Fruit fly (Drosophila melanogaster) whole organism, prepupa: Measurements from ENCODE around the gene RhoGEF64C.

Experiments
- Blimp-1 ChIP-seq: fragments of 200-800 bp; sonication (Bioruptor generic); optimal IDR thresholded peaks from 3 replicates; lab custom pipeline; 2017; ENCODE audit warnings: missing biosample characterization, missing genetic modification characterization, mild to moderate bottlenecking, moderate library complexity, missing genetic modification reagents
- CG10631 ChIP-seq: fragments of 200-800 bp; sonication (Bioruptor generic); optimal IDR thresholded peaks from 2 replicates; lab custom pipeline; 2016; ENCODE audit warnings: missing biosample characterization, missing genetic modification characterization
- CG10669 ChIP-seq: fragments of 200-800 bp; sonication (Bioruptor generic); optimal IDR thresholded peaks from 3 replicates; lab custom pipeline; 2018; ENCODE audit warnings: missing biosample characterization, mild to moderate bottlenecking, missing genetic modification characterization, moderate library complexity
- CG11294 ChIP-seq: fragments of 200-800 bp; sonication (Bioruptor generic); IDR thresholded peaks from 2 replicates; pipeline ENCODE4 v1.3.6; 2022; ENCODE audit warnings: missing biosample characterization, missing genetic modification characterization
- CG11762 ChIP-seq: fragments of 200-800 bp; sonication (Bioruptor generic); optimal IDR thresholded peaks from 3 replicates; lab custom pipeline; 2016; ENCODE audit warnings: missing biosample characterization, missing genetic modification characterization; ENCODE audit not compliant: insufficient read depth
- CG15336 ChIP-seq: fragments of 200-800 bp; sonication (Bioruptor generic); IDR thresholded peaks from 2 replicates; pipeline ENCODE4 v1.3.6; 2022; ENCODE audit warnings: missing biosample characterization, missing genetic modification characterization
- CG1621 ChIP-seq: fragments of 200-800 bp; sonication (Bioruptor generic); optimal IDR thresholded peaks from 3 replicates; lab custom pipeline; 2018; ENCODE audit warnings: missing biosample characterization, mild to moderate bottlenecking, missing genetic modification characterization
- CG16779 ChIP-seq: fragments of 200-800 bp; sonication (Bioruptor generic); optimal IDR thresholded peaks from 3 replicates; lab custom pipeline; 2017; ENCODE audit warnings: missing biosample characterization, mild to moderate bottlenecking, missing genetic modification characterization
- CG31627 ChIP-seq: fragments of 200-800 bp; sonication (Bioruptor generic); optimal IDR thresholded peaks from 3 replicates; lab custom pipeline; 2016; ENCODE audit warnings: missing biosample characterization, missing genetic modification characterization
- CG32006 ChIP-seq: fragments of 200-800 bp; sonication (Bioruptor generic); optimal IDR thresholded peaks from 3 replicates; lab custom pipeline; 2017; ENCODE audit warnings: missing biosample characterization, mild to moderate bottlenecking, missing genetic modification characterization
- CG34406 ChIP-seq: fragments of 200-800 bp; sonication (Bioruptor generic); optimal IDR thresholded peaks from 3 replicates; lab custom pipeline; 2016; ENCODE audit warnings: missing biosample characterization, missing genetic modification characterization
- CG3919 ChIP-seq: fragments of 200-800 bp; sonication (Bioruptor generic); optimal IDR thresholded peaks from 3 replicates; lab custom pipeline; 2016; ENCODE audit warnings: missing biosample characterization, missing genetic modification characterization
- CG4318 ChIP-seq: fragments of 200-800 bp; sonication (Bioruptor generic); optimal IDR thresholded peaks from 3 replicates; lab custom pipeline; 2017; ENCODE audit warnings: missing biosample characterization, mild to moderate bottlenecking, missing genetic modification characterization
- CG6276 ChIP-seq: fragments of 200-800 bp; sonication (Bioruptor generic); optimal IDR thresholded peaks from 2 replicates; lab custom pipeline; 2017; ENCODE audit warnings: missing biosample characterization, mild to moderate bottlenecking, missing genetic modification characterization
- CG6792 ChIP-seq: fragments of 200-800 bp; sonication (Bioruptor generic); optimal IDR thresholded peaks from 3 replicates; lab custom pipeline; 2016; ENCODE audit warnings: missing biosample characterization, missing genetic modification characterization
- CG7368 ChIP-seq: fragments of 200-800 bp; sonication (Bioruptor generic); optimal IDR thresholded peaks from 3 replicates; lab custom pipeline; 2016; ENCODE audit warnings: missing biosample characterization, missing genetic modification characterization
- CG8119 ChIP-seq: fragments of 200-800 bp; sonication (Bioruptor generic); IDR thresholded peaks from 3 replicates; pipeline ENCODE4 v1.3.6; 2022; ENCODE audit warnings: missing biosample characterization, missing genetic modification characterization
- CG8319 ChIP-seq: fragments of 200-800 bp; sonication (Bioruptor generic); optimal IDR thresholded peaks from 3 replicates; lab custom pipeline; 2016; ENCODE audit warnings: missing biosample characterization, missing genetic modification characterization
- CG8632 ChIP-seq: fragments of 200-800 bp; sonication (Bioruptor generic); optimal IDR thresholded peaks from 3 replicates; lab custom pipeline; 2016; ENCODE audit warnings: missing biosample characterization, missing genetic modification characterization
- Eip75B ChIP-seq: fragments of 200-800 bp; sonication (Bioruptor generic); optimal IDR thresholded peaks from 3 replicates; lab custom pipeline; 2016; ENCODE audit warnings: missing biosample characterization, missing genetic modification characterization
- Eip78C ChIP-seq: fragments of 200-800 bp; sonication (Bioruptor generic); peaks from one replicate; lab custom pipeline; 2016; ENCODE audit warnings: missing biosample characterization, missing genetic modification characterization
- Eip93F ChIP-seq: fragments of 200-800 bp; sonication (Bioruptor generic); optimal IDR thresholded peaks from 2 replicates; lab custom pipeline; 2016; ENCODE audit warnings: missing biosample characterization, mild to moderate bottlenecking, missing genetic modification characterization
- Ets96B ChIP-seq: fragments of 200-800 bp; optimal IDR thresholded peaks from 2 replicates; lab custom pipeline; 2019; ENCODE audit warnings: missing biosample characterization, mild to moderate bottlenecking, missing genetic modification characterization, moderate library complexity
- Gug ChIP-seq: fragments of 200-800 bp; sonication (Bioruptor generic); IDR thresholded peaks from 2 replicates; pipeline ENCODE4 v1.3.6; 2022; ENCODE audit warnings: missing biosample characterization, missing genetic modification characterization
- Hr38 ChIP-seq: sonication (Bioruptor generic); optimal IDR thresholded peaks from 2 replicates; lab custom pipeline; 2016; ENCODE audit warnings: missing biosample characterization, missing genetic modification characterization
- Hr39 ChIP-seq: fragments of 200-800 bp; sonication (Bioruptor generic); optimal IDR thresholded peaks from 2 replicates; lab custom pipeline; 2016; ENCODE audit warnings: missing biosample characterization, missing genetic modification characterization
- Hr4 ChIP-seq: fragments of 200-800 bp; sonication (Bioruptor generic); optimal IDR thresholded peaks from 3 replicates; lab custom pipeline; 2016; ENCODE audit warnings: missing biosample characterization, missing genetic modification characterization
- Lpt ChIP-seq: fragments of 200-800 bp; sonication (Bioruptor generic); optimal IDR thresholded peaks from 3 replicates; lab custom pipeline; 2016; ENCODE audit warnings: missing biosample characterization, missing genetic modification characterization
- OdsH ChIP-seq: fragments of 200-800 bp; sonication (Bioruptor generic); optimal IDR thresholded peaks from 3 replicates; lab custom pipeline; 2016; ENCODE audit warnings: missing biosample characterization, missing genetic modification characterization
- Sox102F ChIP-seq: fragments of 200-800 bp; sonication (Bioruptor generic); optimal IDR thresholded peaks from 2 replicates; lab custom pipeline; 2016; ENCODE audit warnings: missing biosample characterization, mild to moderate bottlenecking, missing genetic modification characterization
- Sox15 ChIP-seq: fragments of 200-800 bp; sonication (Bioruptor generic); optimal IDR thresholded peaks from 3 replicates; lab custom pipeline; 2016; ENCODE audit warnings: missing biosample characterization, missing genetic modification characterization
- acj6 ChIP-seq: fragments of 200-800 bp; sonication (Bioruptor generic); optimal IDR thresholded peaks from 3 replicates; lab custom pipeline; 2016; ENCODE audit warnings: missing biosample characterization, missing genetic modification characterization
- cyc ChIP-seq: fragments of 200-800 bp; sonication (Bioruptor generic); optimal IDR thresholded peaks from 3 replicates; lab custom pipeline; 2016; ENCODE audit warnings: missing biosample characterization, missing genetic modification characterization
- dac ChIP-seq: fragments of 200-800 bp; sonication (Bioruptor generic); optimal IDR thresholded peaks from 2 replicates; lab custom pipeline; 2017; ENCODE audit warnings: missing biosample characterization, mild to moderate bottlenecking, missing genetic modification characterization
- eg ChIP-seq: fragments of 200-800 bp; sonication (Bioruptor generic); IDR thresholded peaks from 3 replicates; pipeline ENCODE4 v1.3.6; 2022; ENCODE audit warnings: missing biosample characterization, missing genetic modification characterization
- esn ChIP-seq: fragments of 200-800 bp; sonication (Bioruptor generic); optimal IDR thresholded peaks from 2 replicates; lab custom pipeline; 2016; ENCODE audit warnings: missing biosample characterization, mild to moderate bottlenecking, missing genetic modification characterization, moderate library complexity
- fd85E ChIP-seq: fragments of 200-800 bp; sonication (Bioruptor generic); optimal IDR thresholded peaks from 3 replicates; lab custom pipeline; 2016; ENCODE audit warnings: missing biosample characterization, missing genetic modification characterization
- fkh ChIP-seq: fragments of 200-800 bp; sonication (Bioruptor generic); optimal IDR thresholded peaks from 3 replicates; lab custom pipeline; 2017; ENCODE audit warnings: missing biosample characterization, mild to moderate bottlenecking, missing genetic modification characterization, moderate library complexity
- lz ChIP-seq: fragments of 200-800 bp; sonication (Bioruptor generic); optimal IDR thresholded peaks from 3 replicates; lab custom pipeline; 2016; ENCODE audit warnings: missing biosample characterization, missing genetic modification characterization
- net ChIP-seq: fragments of 200-800 bp; sonication (Bioruptor generic); optimal IDR thresholded peaks from 3 replicates; lab custom pipeline; 2016; ENCODE audit warnings: missing biosample characterization, missing genetic modification characterization
- pdm3 ChIP-seq: fragments of 200-800 bp; sonication (Bioruptor generic); optimal IDR thresholded peaks from 3 replicates; lab custom pipeline; 2016; ENCODE audit warnings: missing biosample characterization, missing genetic modification characterization
- salr ChIP-seq, 2 experiments: fragments of 200-800 bp; sonication (Bioruptor generic); optimal IDR thresholded peaks; 3 replicates each; lab custom pipeline; 2016 to 2018; ENCODE audit warnings: missing biosample characterization in 2 of 2, missing genetic modification characterization in 2 of 2, mild to moderate bottlenecking in 1 of 2
- ss ChIP-seq, 2 experiments: fragments of 200-800 bp; sonication (Bioruptor generic); optimal IDR thresholded peaks; 2 replicates in 1 of 2; 3 replicates in 1 of 2; lab custom pipeline; 2017 to 2018; ENCODE audit warnings: mild to moderate bottlenecking in 2 of 2, missing biosample characterization in 2 of 2, missing genetic modification characterization in 2 of 2, moderate library complexity in 1 of 2
- svp ChIP-seq: fragments of 200-800 bp; sonication (Bioruptor generic); peaks from one replicate; lab custom pipeline; 2016; ENCODE audit warnings: missing biosample characterization, missing genetic modification characterization

Gene RhoGEF64C

DNA sequence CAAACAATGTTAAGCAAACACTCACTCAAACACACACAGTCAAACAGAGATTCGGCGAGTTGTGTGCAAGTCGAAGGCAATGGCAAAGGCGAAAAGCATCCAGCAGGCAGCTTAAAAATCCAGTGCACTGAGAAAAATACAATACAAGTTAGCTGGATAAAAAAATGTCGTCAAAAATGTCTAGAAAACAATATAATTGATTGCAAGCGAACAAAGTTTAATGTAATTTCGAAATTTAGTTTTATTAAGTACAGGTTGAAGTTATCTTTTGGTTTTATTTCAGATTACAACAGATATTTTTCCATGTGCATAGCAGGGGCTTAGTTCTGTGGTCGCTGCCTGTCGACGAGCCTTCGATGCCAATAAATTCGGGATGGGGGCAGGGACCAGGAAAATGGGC is 56.5 kb downstream of the RhoGEF64C start (continued):
- TF ChIP-seq eg (GFP tag; lab: Robert Waterston, UW), result peak; percentile 60; the same call in 2 of the 3 replicates
- TF ChIP-seq salr (GFP tag; optimal IDR thresholded peaks at IDR 0.05; lab: Kevin White, UChicago), result peak; percentile 22 to 28
- TF ChIP-seq Hr4 (GFP tag; lab: Kevin White, UChicago), result peak; percentile 67
- TF ChIP-seq fkh, result no peak
- peak; percentile 75 for TF ChIP-seq CG32006 (GFP tag; lab: Kevin White, UChicago)
- TF ChIP-seq fd85E, result no peak
- TF ChIP-seq CG6792 (GFP tag; lab: Kevin White, UChicago), result peak; percentile 49
- TF ChIP-seq CG7368, result no peak
- TF ChIP-seq CG8632, result peak; percentile 23
- peak; percentile 34 for TF ChIP-seq svp (GFP tag; lab: Kevin White, UChicago)
- no peak for TF ChIP-seq CG11294
- no peak for TF ChIP-seq Hr39 (GFP tag; lab: Kevin White, UChicago)
- TF ChIP-seq CG10669, result peak; percentile 59
- peak; percentile 7 for TF ChIP-seq CG11762
- TF ChIP-seq net (GFP tag; lab: Kevin White, UChicago), result peak; percentile 37
- no peak for TF ChIP-seq Hr38 (GFP tag; lab: Kevin White, UChicago)
- TF ChIP-seq esn (GFP tag; lab: Kevin White, UChicago), result peak; percentile 10
- TF ChIP-seq CG16779 (tag; lab: Kevin White, UChicago), result no peak
- TF ChIP-seq CG31627 (GFP tag; lab: Kevin White, UChicago), result peak; percentile 22
- peak; percentile 35 for TF ChIP-seq pdm3 (GFP tag; lab: Kevin White, UChicago)
- TF ChIP-seq CG34406 (GFP tag; lab: Kevin White, UChicago), result peak; percentile 28
- peak; percentile 41 for TF ChIP-seq CG1621 (tag; lab: Kevin White, UChicago)
- TF ChIP-seq lz, result peak; percentile 26
- no peak for TF ChIP-seq CG8319 (GFP tag; lab: Kevin White, UChicago)
- TF ChIP-seq Eip75B (GFP tag; lab: Kevin White, UChicago), result peak; percentile 47

- TF ChIP-seq eg (GFP tag; lab: Robert Waterston, UW), result 0 out of 3 replicates have a peak, but pooled peaks have one; percentile 26
- peak; percentile 15 for TF ChIP-seq OdsH (GFP tag; lab: Kevin White, UChicago)
- TF ChIP-seq CG8119, result 0 out of 3 replicates have a peak, but pooled peaks have one; percentile 20
- peak; percentile 10 for TF ChIP-seq Ets96B (tag; lab: Kevin White, UChicago)
- peak; percentile 6 for TF ChIP-seq CG10631
- peak; percentile 4 for TF ChIP-seq CG3919 (GFP tag; lab: Kevin White, UChicago)
- no peak for TF ChIP-seq CG34406 (GFP tag; lab: Kevin White, UChicago)
- TF ChIP-seq Gug (GFP tag; lab: Robert Waterston, UW), result no peak
- TF ChIP-seq CG15336 (GFP tag; lab: Robert Waterston, UW), result peak; percentile 58
- peak; percentile 4 for TF ChIP-seq CG32006 (GFP tag; lab: Kevin White, UChicago)
- TF ChIP-seq Eip78C (GFP tag; lab: Kevin White, UChicago), result peak; percentile 78
- TF ChIP-seq acj6 (GFP tag; lab: Kevin White, UChicago), result peak; percentile 14
- TF ChIP-seq Lpt (GFP tag; lab: Kevin White, UChicago), result no peak
- TF ChIP-seq pdm3 (GFP tag; lab: Kevin White, UChicago), result peak; percentile 3
- TF ChIP-seq Blimp-1 (GFP tag; lab: Kevin White, UChicago), result no peak
- TF ChIP-seq svp (GFP tag; lab: Kevin White, UChicago), result peak; percentile 61
- TF ChIP-seq, all 60 proteins: peak for 12
Measured at dm6 chr3L:4750754-4751153, 58.2 kb downstream of the RhoGEF64C start.

- TF ChIP-seq Sox102F (GFP tag; lab: Kevin White, UChicago), result no peak
- no peak for TF ChIP-seq CG31627 (GFP tag; lab: Kevin White, UChicago)
- no peak for TF ChIP-seq lz
- TF ChIP-seq CG6276 (GFP tag; lab: Kevin White, UChicago), result no peak
- no peak for TF ChIP-seq OdsH (GFP tag; lab: Kevin White, UChicago)
- no peak for TF ChIP-seq Eip93F (GFP tag; lab: Kevin White, UChicago)
- no peak for TF ChIP-seq dac (GFP tag; lab: Kevin White, UChicago)
- TF ChIP-seq pdm3 (GFP tag; lab: Kevin White, UChicago), result no peak
- no peak for TF ChIP-seq ss (GFP tag; optimal IDR thresholded peaks at IDR 0.05; lab: Kevin White, UChicago)
- no peak for TF ChIP-seq cyc (GFP tag; lab: Kevin White, UChicago)
- no peak for TF ChIP-seq Sox15 (GFP tag; lab: Kevin White, UChicago)
- TF ChIP-seq net (GFP tag; lab: Kevin White, UChicago), result no peak
- no peak for TF ChIP-seq CG4318 (GFP tag; lab: Kevin White, UChicago)
- TF ChIP-seq, all 60 proteins: peak for 0
Measured at dm6 chr3L:4753638-4754037, 61.1 kb downstream of the RhoGEF64C start, which contains the start of gene CG12493. TSS of gene CG12493 (minus strand) at chr3L:4753738.
